Worm (Caenorhabditis elegans) whole organism, late embryonic: ENCODE data around the gene srh-127.

Source experiments
- F13H6.1 ChIP-seq: sonication (generic microtip); optimal IDR thresholded peaks from 2 replicates; lab custom pipeline; 2016; ENCODE audit warnings: missing genetic modification characterization, missing compliant biosample characterization
- K02D7.2 ChIP-seq: sonication (generic microtip); optimal IDR thresholded peaks from 2 replicates; lab custom pipeline; 2017; ENCODE audit warnings: mild to moderate bottlenecking, missing genetic modification characterization, missing compliant biosample characterization
- ceh-14 ChIP-seq: sonication (generic microtip); optimal IDR thresholded peaks from 2 replicates; lab custom pipeline; 2016; ENCODE audit warnings: missing genotype, missing genetic modification characterization, missing compliant biosample characterization
- ceh-2 ChIP-seq: sonication (generic microtip); optimal IDR thresholded peaks from 2 replicates; lab custom pipeline; 2016; ENCODE audit warnings: missing genotype, missing genetic modification characterization, missing compliant biosample characterization
- ceh-30 ChIP-seq: fragments of 150-350 bp; optimal IDR thresholded peaks from 2 replicates; lab custom pipeline; 2014; ENCODE audit warnings: missing biosample characterization, missing genetic modification characterization
- ceh-34 ChIP-seq: sonication (generic microtip); optimal IDR thresholded peaks from 2 replicates; lab custom pipeline; 2016; ENCODE audit warnings: mild to moderate bottlenecking, missing genetic modification characterization, missing compliant biosample characterization
- ceh-45 ChIP-seq: fragments of 200-800 bp; sonication (Bioruptor generic); IDR thresholded peaks from 2 replicates; pipeline ENCODE4 v1.3.6; 2022; ENCODE audit warnings: missing genetic modification reagents, missing genetic modification characterization, missing compliant biosample characterization
- ceh-6 ChIP-seq: fragments of 200-800 bp; sonication (Bioruptor generic); optimal IDR thresholded peaks from 2 replicates; lab custom pipeline; 2018; ENCODE audit warnings: mild to moderate bottlenecking, missing genetic modification characterization, missing compliant biosample characterization
- ceh-9 ChIP-seq: sonication (generic microtip); optimal IDR thresholded peaks from 2 replicates; lab custom pipeline; 2016; ENCODE audit warnings: mild to moderate bottlenecking, missing genetic modification characterization, inconsistent platforms, missing compliant biosample characterization
- che-1 ChIP-seq: sonication (generic microtip); optimal IDR thresholded peaks from 2 replicates; lab custom pipeline; 2016; ENCODE audit warnings: mild to moderate bottlenecking, missing genetic modification characterization, missing compliant biosample characterization
- eyg-1 ChIP-seq: sonication (generic microtip); optimal IDR thresholded peaks from 2 replicates; lab custom pipeline; 2016; ENCODE audit warnings: missing genotype, missing genetic modification characterization, missing compliant biosample characterization
- fax-1 ChIP-seq: sonication (generic microtip); optimal IDR thresholded peaks from 2 replicates; lab custom pipeline; 2016; ENCODE audit warnings: missing genotype, missing genetic modification characterization, missing compliant biosample characterization
- fkh-6 ChIP-seq: sonication (generic microtip); optimal IDR thresholded peaks from 2 replicates; lab custom pipeline; 2016; ENCODE audit warnings: missing genetic modification characterization, missing compliant biosample characterization
- hlh-30 ChIP-seq: sonication (generic microtip); optimal IDR thresholded peaks from 2 replicates; lab custom pipeline; 2017; ENCODE audit warnings: antibody characterized with exemption, missing genetic modification characterization, missing compliant biosample characterization; ENCODE audit not compliant: insufficient read depth
- hlh-8 ChIP-seq: sonication (generic microtip); optimal IDR thresholded peaks from 2 replicates; lab custom pipeline; 2016; ENCODE audit warnings: missing genotype, missing genetic modification characterization, missing compliant biosample characterization
- lin-11 ChIP-seq: fragments of 200-800 bp; sonication (Bioruptor generic); optimal IDR thresholded peaks from 2 replicates; lab custom pipeline; 2018; ENCODE audit warnings: mild to moderate bottlenecking, missing genetic modification characterization, missing compliant biosample characterization
- nfya-1 ChIP-seq: sonication (generic microtip); optimal IDR thresholded peaks from 2 replicates; lab custom pipeline; 2017; ENCODE audit warnings: missing genetic modification characterization, mild to moderate bottlenecking, missing compliant biosample characterization, antibody characterized with exemption, moderate library complexity
- npax-4 ChIP-seq: sonication (generic microtip); optimal IDR thresholded peaks from 2 replicates; lab custom pipeline; 2016; ENCODE audit warnings: missing genetic modification characterization, missing compliant biosample characterization
- pag-3 ChIP-seq: sonication (generic microtip); optimal IDR thresholded peaks from 2 replicates; lab custom pipeline; 2016; ENCODE audit warnings: missing compliant biosample characterization, missing genetic modification characterization, borderline replicate concordance
- pat-9 ChIP-seq: fragments of 200-800 bp; sonication (Bioruptor generic); optimal IDR thresholded peaks from 2 replicates; lab custom pipeline; 2018; ENCODE audit warnings: mild to moderate bottlenecking, missing genetic modification characterization, moderate library complexity, missing compliant biosample characterization
- pax-1 ChIP-seq: fragments of 150-350 bp; optimal IDR thresholded peaks from 2 replicates; lab custom pipeline; 2014; ENCODE audit warnings: missing biosample characterization, missing genetic modification characterization
- ref-2 ChIP-seq: sonication (generic microtip); optimal IDR thresholded peaks from 2 replicates; lab custom pipeline; 2016; ENCODE audit warnings: missing genetic modification characterization, missing compliant biosample characterization
- sdc-2 ChIP-seq: sonication (generic microtip); optimal IDR thresholded peaks from 2 replicates; lab custom pipeline; 2016; ENCODE audit warnings: missing genotype, missing genetic modification characterization, missing compliant biosample characterization
- sox-2 ChIP-seq: fragments of 200-800 bp; sonication (Bioruptor generic); IDR thresholded peaks from 2 replicates; pipeline ENCODE4 v1.3.6; 2022; ENCODE audit warnings: missing genetic modification reagents, missing genetic modification characterization, missing compliant biosample characterization
- sox-4 ChIP-seq: sonication (generic microtip); optimal IDR thresholded peaks from 2 replicates; lab custom pipeline; 2017; ENCODE audit warnings: mild to moderate bottlenecking, missing genetic modification characterization, inconsistent platforms, missing compliant biosample characterization
- tbx-2 ChIP-seq: sonication (generic microtip); optimal IDR thresholded peaks from 2 replicates; lab custom pipeline; 2016; ENCODE audit warnings: missing genetic modification characterization, missing compliant biosample characterization
- tbx-7 ChIP-seq: sonication (generic microtip); optimal IDR thresholded peaks from 2 replicates; lab custom pipeline; 2016; ENCODE audit warnings: missing genotype, missing genetic modification characterization, missing compliant biosample characterization
- ttx-3 ChIP-seq: sonication (generic microtip); optimal IDR thresholded peaks from 2 replicates; lab custom pipeline; 2016; ENCODE audit warnings: missing genetic modification reagents, missing genetic modification characterization, missing compliant biosample characterization
- unc-3 ChIP-seq, 2 experiments: fragments of 200-800 bp in 1 of 2; sonication (Bioruptor generic) in 1 of 2; sonication (generic microtip) in 1 of 2; conservative IDR thresholded peaks in 1 of 2; optimal IDR thresholded peaks in 1 of 2; 2 replicates each; pipeline versions ENCODE4 v1.3.6 to Lab custom; 2016 to 2022; ENCODE audit warnings: missing compliant biosample characterization in 2 of 2, missing genetic modification characterization in 2 of 2, missing genetic modification reagents in 1 of 2
- unc-42 ChIP-seq: sonication (generic microtip); optimal IDR thresholded peaks from 2 replicates; lab custom pipeline; 2016; ENCODE audit warnings: missing genotype, missing genetic modification characterization, missing compliant biosample characterization
- unc-86 ChIP-seq: sonication (generic microtip); optimal IDR thresholded peaks from 2 replicates; lab custom pipeline; 2016; ENCODE audit warnings: missing genetic modification characterization, missing compliant biosample characterization
- zip-5 ChIP-seq: sonication (generic microtip); optimal IDR thresholded peaks from 2 replicates; lab custom pipeline; 2016; ENCODE audit warnings: missing genetic modification characterization, missing compliant biosample characterization

srh-127 gene

ce11 chrV:2909525-2909924 lies 16.4 kb downstream of the srh-127 start, which contains the start of gene zmp-3:
TSS of gene zmp-3 (minus strand) at chrV:2909625.
- TF ChIP-seq ttx-3 (tag; lab: Kevin White, UChicago) (no peak), fkh-6 (tag; lab: Kevin White, UChicago) (no peak), hlh-30 (tag; lab: Kevin White, UChicago) (no peak), ceh-30 (tag; lab: Kevin White, UChicago) (no peak), eyg-1 (tag; lab: Kevin White, UChicago) (no peak), sox-2 (GFP tag; lab: Robert Waterston, UW) (no peak), sdc-2 (tag; lab: Kevin White, UChicago) (no peak)

- TF ChIP-seq tbx-7 (tag; lab: Kevin White, UChicago) (no peak), unc-3 (GFP tag; conservative IDR thresholded peaks at IDR 0.05; lab: Robert Waterston, UW) (no peak), unc-3 (tag; optimal IDR thresholded peaks at IDR 0.05; lab: Kevin White, UChicago) (no peak), hlh-8 (tag; lab: Kevin White, UChicago) (no peak), sox-2 (GFP tag; lab: Robert Waterston, UW) (no peak), pat-9 (tag; lab: Kevin White, UChicago) (no peak), ceh-14 (tag; lab: Kevin White, UChicago) (no peak), K02D7.2 (tag; lab: Kevin White, UChicago) (no peak), fkh-6 (tag; lab: Kevin White, UChicago) (no peak), npax-4 (tag; lab: Kevin White, UChicago) (no peak), unc-42 (tag; lab: Kevin White, UChicago) (no peak), ref-2 (tag; lab: Kevin White, UChicago) (no peak), pag-3 (tag; lab: Kevin White, UChicago) (no peak), ttx-3 (tag; lab: Kevin White, UChicago) (no peak), sox-4 (tag; lab: Kevin White, UChicago) (no peak)
These were observed 19.8 kb downstream of the srh-127 start, which contains the start of gene C31B8.9 for ce11 chrV:2912901-2913300. TSS of gene C31B8.9 (minus strand) at chrV:2913001.

- no peak for TF ChIP-seq ttx-3 (tag; lab: Kevin White, UChicago)
- TF ChIP-seq ceh-2 (tag; lab: Kevin White, UChicago) = no peak
- TF ChIP-seq lin-11 (tag; lab: Kevin White, UChicago) = no peak
- TF ChIP-seq ceh-6 (GFP tag; lab: Kevin White, UChicago) = no peak
- TF ChIP-seq che-1 (tag; lab: Kevin White, UChicago) = no peak
- TF ChIP-seq fax-1 = no peak
- TF ChIP-seq unc-86 (tag; lab: Kevin White, UChicago) = no peak
- no peak for TF ChIP-seq unc-42 (tag; lab: Kevin White, UChicago)
- TF ChIP-seq nfya-1 = no peak
- TF ChIP-seq sox-2 (GFP tag; lab: Robert Waterston, UW) = no peak
- TF ChIP-seq ceh-9 = no peak
- TF ChIP-seq, all 69 proteins: peak for 0
These were observed 20.9 kb downstream of the srh-127 start, which contains the start of gene srh-146 for ce11 chrV:2913948-2914347. TSS of gene srh-146 (plus strand) at chrV:2914248.

ce11 chrV:2920125-2920524 lies 27.0 kb downstream of the srh-127 start:
- no peak for TF ChIP-seq pax-1 (tag; lab: Kevin White, UChicago)
- no peak for TF ChIP-seq ceh-9
- no peak for TF ChIP-seq zip-5 (tag; lab: Kevin White, UChicago)
- TF ChIP-seq ceh-45 = no peak
- no peak for TF ChIP-seq nfya-1

- TF ChIP-seq tbx-2 (tag; lab: Kevin White, UChicago) (no peak), eyg-1 (tag; lab: Kevin White, UChicago) (no peak), ceh-34 (tag; lab: Kevin White, UChicago) (no peak), ceh-6 (GFP tag; lab: Kevin White, UChicago) (no peak), F13H6.1 (tag; lab: Kevin White, UChicago) (no peak)
These were observed 29.5 kb downstream of the srh-127 start, which contains the start of gene srh-38 for ce11 chrV:2922594-2922993. TSS of gene srh-38 (minus strand) at chrV:2922694.
